Worm (Caenorhabditis elegans): ENCODE results near the gene eff-1.

ce11 chrII:8345613-8346012 lies 871 bp upstream of the eff-1 start:
- TF ChIP-seq elt-2 (tag; optimal IDR thresholded peaks at IDR 0.05): no peak
- TF ChIP-seq nhr-23 (tag; optimal IDR thresholded peaks at IDR 0.05): no peak
- no peak for TF ChIP-seq nhr-25 (tag; optimal IDR thresholded peaks at IDR 0.05)
- TF ChIP-seq R02D3.7 (tag; optimal IDR thresholded peaks at IDR 0.05): no peak
- TF ChIP-seq ztf-4 (tag; optimal IDR thresholded peaks at IDR 0.05): no peak
- no peak for TF ChIP-seq ceh-9 (tag; optimal IDR thresholded peaks at IDR 0.05)
- TF ChIP-seq egl-27 (tag; optimal IDR thresholded peaks at IDR 0.05): no peak
- no peak for TF ChIP-seq nhr-11 (tag; optimal IDR thresholded peaks at IDR 0.05)
- no peak for TF ChIP-seq pqm-1 (tag; optimal IDR thresholded peaks at IDR 0.05)
- TF ChIP-seq nhr-77 (tag; optimal IDR thresholded peaks at IDR 0.05): no peak
